Worm (Caenorhabditis elegans) whole organism, L2 larva: ENCODE data around the gene Y44A6D.7.

Experiments used
- ceh-16 ChIP-seq: fragments of 150-350 bp; optimal IDR thresholded peaks from 2 replicates; lab custom pipeline; 2014; ENCODE audit warnings: missing biosample characterization, missing genetic modification characterization
- gmeb-1 ChIP-seq: fragments of 150-350 bp; optimal IDR thresholded peaks from 2 replicates; lab custom pipeline; 2014; ENCODE audit warnings: missing biosample characterization, missing genetic modification characterization
- mdl-1 ChIP-seq, 2 experiments: fragments of 150-350 bp in 1 of 2; sonication (generic microtip) in 1 of 2; optimal IDR thresholded peaks; 2 replicates each; lab custom pipeline; 2017; ENCODE audit warnings: missing biosample characterization in 2 of 2, missing genetic modification characterization in 2 of 2
- nhr-237 ChIP-seq: fragments of 150-350 bp; optimal IDR thresholded peaks from 2 replicates; lab custom pipeline; 2014; ENCODE audit warnings: missing biosample characterization, missing genetic modification characterization
- skn-1 ChIP-seq: sonication (generic microtip); optimal IDR thresholded peaks from 2 replicates; lab custom pipeline; 2017; ENCODE audit warnings: missing biosample characterization, missing genetic modification characterization
- unc-55 ChIP-seq: fragments of 150-350 bp; sonication (generic microtip); optimal IDR thresholded peaks from 3 replicates; lab custom pipeline; 2014; ENCODE audit warnings: missing biosample characterization, missing genetic modification reagents, missing genetic modification characterization

DNA sequence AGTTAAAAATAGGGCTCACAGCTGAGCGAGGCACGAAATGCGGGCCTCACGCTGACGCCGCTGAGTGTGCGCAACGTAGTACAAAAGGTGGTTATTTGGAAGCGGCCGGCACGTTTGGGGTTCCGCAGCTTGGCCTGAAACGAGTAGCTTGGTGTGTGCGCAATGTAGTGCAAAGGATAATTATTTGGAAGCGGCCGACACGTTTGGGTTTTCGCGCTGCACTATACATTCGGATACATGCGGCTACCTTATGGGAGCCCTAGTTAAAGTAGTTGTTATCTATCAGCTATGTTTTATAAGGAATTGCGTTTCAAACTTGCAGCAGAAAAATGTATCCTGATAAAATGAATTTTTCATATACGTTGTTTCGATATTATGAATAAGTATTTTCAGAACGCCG lies 24.5 kb upstream of the Y44A6D.7 start, which contains the start of gene Y44A6D.1:
- TF ChIP-seq gmeb-1 (no peak), skn-1 (tag; lab: Kevin White, UChicago) (no peak), nhr-237 (no peak), ceh-16 (tag; lab: Kevin White, UChicago) (no peak), mdl-1 (tag; optimal IDR thresholded peaks at IDR 0.05; lab: Kevin White, UChicago) (no peak), unc-55 (GFP tag; lab: Kevin White, UChicago) (no peak)
